Worm (Caenorhabditis elegans) whole organism, young adult: ENCODE data around the gene C17G10.13.

Experiments used
- F10E7.11 ChIP-seq: sonication (generic microtip); optimal IDR thresholded peaks from 2 replicates; lab custom pipeline; 2017; ENCODE audit warnings: mild to moderate bottlenecking, missing genetic modification characterization, moderate library complexity, missing compliant biosample characterization
- F37B4.10 ChIP-seq: fragments of 200-800 bp; sonication (Bioruptor generic); IDR thresholded peaks from 2 replicates; pipeline ENCODE4 v1.3.6; 2022; ENCODE audit warnings: missing genetic modification characterization, missing compliant biosample characterization
- F49E8.2 ChIP-seq: sonication (generic microtip); optimal IDR thresholded peaks from 3 replicates; lab custom pipeline; 2017; ENCODE audit warnings: missing genetic modification characterization, mild to moderate bottlenecking, missing compliant biosample characterization, antibody characterized with exemption, moderate library complexity; ENCODE audit not compliant: insufficient read depth
- F57A8.1 ChIP-seq: fragments of 200-800 bp; sonication (Bioruptor generic); optimal IDR thresholded peaks from 2 replicates; lab custom pipeline; 2018; ENCODE audit warnings: mild to moderate bottlenecking, missing genetic modification characterization, moderate library complexity, missing compliant biosample characterization
- Y56A3A.18 ChIP-seq: fragments of 200-800 bp; sonication (Bioruptor generic); IDR thresholded peaks from 2 replicates; pipeline ENCODE4 v1.3.6; 2022; ENCODE audit warnings: missing genetic modification reagents, missing genetic modification characterization, missing compliant biosample characterization
- Y67H2A.10 ChIP-seq: fragments of 200-800 bp; sonication (Bioruptor generic); conservative IDR thresholded peaks from 2 replicates; pipeline ENCODE4 v1.3.6; 2022; ENCODE audit warnings: missing genetic modification reagents, missing genetic modification characterization, missing compliant biosample characterization
- aptf-2 ChIP-seq: fragments of 200-800 bp; sonication (Bioruptor generic); conservative IDR thresholded peaks from 2 replicates; pipeline ENCODE4 v1.3.6; 2022; ENCODE audit warnings: missing genetic modification reagents, missing genetic modification characterization, missing compliant biosample characterization
- attf-3 ChIP-seq: fragments of 200-800 bp; sonication (Bioruptor generic); conservative IDR thresholded peaks from 2 replicates; pipeline ENCODE4 v1.3.6; 2022; ENCODE audit warnings: missing genetic modification reagents, missing genetic modification characterization, missing compliant biosample characterization
- cebp-1 ChIP-seq, 2 experiments: fragments of 200-800 bp in 1 of 2; sonication (Bioruptor generic) in 1 of 2; sonication (generic microtip) in 1 of 2; IDR thresholded peaks in 1 of 2; optimal IDR thresholded peaks in 1 of 2; 2 replicates each; pipeline versions ENCODE4 v1.3.6 to Lab custom; 2017 to 2022; ENCODE audit warnings: missing compliant biosample characterization in 2 of 2, missing genetic modification characterization in 2 of 2, mild to moderate bottlenecking in 1 of 2, missing genetic modification reagents in 1 of 2, moderate library complexity in 1 of 2
- ceh-100 ChIP-seq: fragments of 200-800 bp; sonication (Bioruptor generic); IDR thresholded peaks from 2 replicates; pipeline ENCODE4 v1.3.6; 2022; ENCODE audit warnings: missing genetic modification reagents, missing genetic modification characterization, missing compliant biosample characterization
- ceh-40 ChIP-seq: fragments of 200-800 bp; sonication (Bioruptor generic); IDR thresholded peaks from 2 replicates; pipeline ENCODE4 v1.3.6; 2022; ENCODE audit warnings: missing genetic modification characterization, missing compliant biosample characterization
- ceh-58 ChIP-seq: fragments of 200-800 bp; sonication (Bioruptor generic); IDR thresholded peaks from 2 replicates; pipeline ENCODE4 v1.3.6; 2022; ENCODE audit warnings: missing genetic modification characterization, missing compliant biosample characterization
- ceh-79 ChIP-seq: sonication (generic microtip); optimal IDR thresholded peaks from 2 replicates; lab custom pipeline; 2017; ENCODE audit warnings: mild to moderate bottlenecking, missing genetic modification characterization, missing compliant biosample characterization
- ceh-91 ChIP-seq: fragments of 200-800 bp; sonication (Bioruptor generic); IDR thresholded peaks from 2 replicates; pipeline ENCODE4 v1.3.6; 2022; ENCODE audit warnings: missing genetic modification reagents, missing genetic modification characterization, missing compliant biosample characterization
- dox-1 ChIP-seq: fragments of 200-800 bp; sonication (Bioruptor generic); IDR thresholded peaks from 2 replicates; pipeline ENCODE4 v1.3.6; 2022; ENCODE audit warnings: missing genetic modification reagents, missing genetic modification characterization, missing compliant biosample characterization
- dpff-1 ChIP-seq: sonication (generic microtip); optimal IDR thresholded peaks from 2 replicates; lab custom pipeline; 2017; ENCODE audit warnings: mild to moderate bottlenecking, missing genetic modification characterization, missing compliant biosample characterization
- efl-1 ChIP-seq: fragments of 150-350 bp; optimal IDR thresholded peaks from 2 replicates; lab custom pipeline; 2014; ENCODE audit warnings: missing biosample characterization, missing genetic modification reagents, missing genetic modification characterization
- egl-18 ChIP-seq: fragments of 200-800 bp; sonication (Bioruptor generic); IDR thresholded peaks from 2 replicates; pipeline ENCODE4 v1.3.6; 2022; ENCODE audit warnings: missing genetic modification reagents, missing genetic modification characterization, missing compliant biosample characterization
- egrh-3 ChIP-seq: fragments of 200-800 bp; sonication (Bioruptor generic); IDR thresholded peaks from 2 replicates; pipeline ENCODE4 v1.3.6; 2022; ENCODE audit warnings: missing genetic modification reagents, missing genetic modification characterization, missing compliant biosample characterization
- ekl-4 ChIP-seq: fragments of 200-800 bp; sonication (Bioruptor generic); IDR thresholded peaks from 2 replicates; pipeline ENCODE4 v1.3.6; 2022; ENCODE audit warnings: missing genetic modification reagents, missing genetic modification characterization, missing compliant biosample characterization
- ets-4 ChIP-seq: fragments of 200-800 bp; sonication (Bioruptor generic); optimal IDR thresholded peaks from 2 replicates; lab custom pipeline; 2018; ENCODE audit warnings: mild to moderate bottlenecking, missing genetic modification characterization, missing compliant biosample characterization
- fkh-3 ChIP-seq: sonication (generic microtip); optimal IDR thresholded peaks from 2 replicates; lab custom pipeline; 2016; ENCODE audit warnings: mild to moderate bottlenecking, missing genetic modification characterization, missing compliant biosample characterization
- hmg-1.2 ChIP-seq: fragments of 200-800 bp; sonication (Bioruptor generic); IDR thresholded peaks from 2 replicates; pipeline ENCODE4 v1.3.6; 2022; ENCODE audit warnings: missing genetic modification reagents, missing genetic modification characterization, missing compliant biosample characterization
- hmg-20 ChIP-seq: fragments of 200-800 bp; sonication (Bioruptor generic); IDR thresholded peaks from 2 replicates; pipeline ENCODE4 v1.3.6; 2022; ENCODE audit warnings: missing genetic modification reagents, missing genetic modification characterization, missing compliant biosample characterization
- hsf-1 ChIP-seq: fragments of 200-800 bp; sonication (Bioruptor generic); IDR thresholded peaks from 2 replicates; pipeline ENCODE4 v1.3.6; 2022; ENCODE audit warnings: missing genetic modification reagents, missing genetic modification characterization, missing compliant biosample characterization
- lag-1 ChIP-seq: fragments of 200-800 bp; sonication (Bioruptor generic); IDR thresholded peaks from 2 replicates; pipeline ENCODE4 v1.3.6; 2022; ENCODE audit warnings: missing genetic modification reagents, missing genetic modification characterization, missing compliant biosample characterization
- let-607 ChIP-seq, 2 experiments: fragments of 200-800 bp in 1 of 2; sonication (Bioruptor generic) in 1 of 2; sonication (generic microtip) in 1 of 2; optimal IDR thresholded peaks; 2 replicates each; lab custom pipeline; 2016 to 2018; ENCODE audit warnings: mild to moderate bottlenecking in 2 of 2, missing compliant biosample characterization in 2 of 2, missing genetic modification characterization in 2 of 2, moderate library complexity in 2 of 2, missing genotype in 1 of 2
- lin-40 ChIP-seq: sonication (generic microtip); optimal IDR thresholded peaks from 2 replicates; lab custom pipeline; 2016; ENCODE audit warnings: missing genetic modification characterization, mild to moderate bottlenecking, missing compliant biosample characterization, missing genotype, missing genetic modification reagents
- madf-3 ChIP-seq: fragments of 200-800 bp; sonication (Bioruptor generic); IDR thresholded peaks from 2 replicates; pipeline ENCODE4 v1.3.6; 2022; ENCODE audit warnings: missing genetic modification reagents, missing genetic modification characterization, missing compliant biosample characterization
- madf-6 ChIP-seq: fragments of 200-800 bp; sonication (Bioruptor generic); IDR thresholded peaks from 2 replicates; pipeline ENCODE4 v1.3.6; 2022; ENCODE audit warnings: missing genetic modification reagents, missing genetic modification characterization, missing compliant biosample characterization
- madf-8 ChIP-seq: fragments of 200-800 bp; sonication (Bioruptor generic); conservative IDR thresholded peaks from 2 replicates; pipeline ENCODE4 v1.3.6; 2022; ENCODE audit warnings: missing genetic modification reagents, missing genetic modification characterization, missing compliant biosample characterization
- nfya-1 ChIP-seq: sonication (generic microtip); optimal IDR thresholded peaks from 2 replicates; lab custom pipeline; 2017; ENCODE audit warnings: antibody characterized with exemption, missing compliant biosample characterization, missing genetic modification characterization, borderline replicate concordance; ENCODE audit not compliant: insufficient read depth
- nfyb-1 ChIP-seq: fragments of 200-800 bp; sonication (Bioruptor generic); IDR thresholded peaks from 2 replicates; pipeline ENCODE4 v1.3.6; 2022; ENCODE audit warnings: missing genetic modification reagents, missing genetic modification characterization, missing compliant biosample characterization
- nhr-120 ChIP-seq: fragments of 200-800 bp; sonication (Bioruptor generic); IDR thresholded peaks from 2 replicates; pipeline ENCODE4 v1.3.6; 2022; ENCODE audit warnings: missing genetic modification characterization, missing compliant biosample characterization
- nhr-80 ChIP-seq: sonication (generic microtip); optimal IDR thresholded peaks from 2 replicates; lab custom pipeline; 2016; ENCODE audit warnings: missing genetic modification characterization, missing compliant biosample characterization
- rcor-1 ChIP-seq: fragments of 200-800 bp; sonication (Bioruptor generic); IDR thresholded peaks from 2 replicates; pipeline ENCODE4 v1.3.6; 2022; ENCODE audit warnings: missing genetic modification reagents, missing genetic modification characterization, missing compliant biosample characterization
- rec-8 ChIP-seq, 2 experiments: sonication (generic microtip); optimal IDR thresholded peaks; 2 replicates each; lab custom pipeline; 2016; ENCODE audit warnings: mild to moderate bottlenecking in 2 of 2, missing genetic modification characterization in 2 of 2, missing genetic modification reagents in 2 of 2, missing genotype in 2 of 2, missing biosample characterization in 1 of 2, missing compliant biosample characterization in 1 of 2, moderate library complexity in 1 of 2
- snpc-1.1 ChIP-seq: sonication (generic microtip); optimal IDR thresholded peaks from 2 replicates; lab custom pipeline; 2017; ENCODE audit warnings: missing genetic modification characterization, mild to moderate bottlenecking, missing compliant biosample characterization, antibody characterized with exemption, moderate library complexity, missing genotype, missing genetic modification reagents; ENCODE audit not compliant: insufficient read depth
- snpc-4 ChIP-seq, 5 experiments: fragments of 150-350 bp in 1 of 5; sonication (generic microtip) in 4 of 5; optimal IDR thresholded peaks; 2 replicates each; lab custom pipeline; 2014 to 2018; ENCODE audit warnings: missing genetic modification characterization in 5 of 5, missing biosample characterization in 3 of 5, antibody characterized with exemption in 2 of 5, mild to moderate bottlenecking in 2 of 5, missing compliant biosample characterization in 2 of 5, missing genotype in 2 of 5, moderate library complexity in 2 of 5, missing genetic modification reagents in 1 of 5
- tbp1 ChIP-seq: fragments of 200-800 bp; sonication (Bioruptor generic); optimal IDR thresholded peaks from 2 replicates; lab custom pipeline; 2018; ENCODE audit warnings: mild to moderate bottlenecking, missing genetic modification characterization, missing compliant biosample characterization
- zfh-2 ChIP-seq: fragments of 200-800 bp; sonication (Bioruptor generic); conservative IDR thresholded peaks from 2 replicates; pipeline ENCODE4 v1.3.6; 2022; ENCODE audit warnings: missing genetic modification reagents, missing genetic modification characterization, missing compliant biosample characterization
- ztf-26 ChIP-seq: sonication (generic microtip); optimal IDR thresholded peaks from 2 replicates; lab custom pipeline; 2017; ENCODE audit warnings: missing genetic modification characterization, missing compliant biosample characterization
- ztf-28 ChIP-seq: fragments of 200-800 bp; sonication (Bioruptor generic); IDR thresholded peaks from 2 replicates; pipeline ENCODE4 v1.3.6; 2022; ENCODE audit warnings: missing genetic modification reagents, missing genetic modification characterization, missing compliant biosample characterization

C17G10.13 gene

DNA sequence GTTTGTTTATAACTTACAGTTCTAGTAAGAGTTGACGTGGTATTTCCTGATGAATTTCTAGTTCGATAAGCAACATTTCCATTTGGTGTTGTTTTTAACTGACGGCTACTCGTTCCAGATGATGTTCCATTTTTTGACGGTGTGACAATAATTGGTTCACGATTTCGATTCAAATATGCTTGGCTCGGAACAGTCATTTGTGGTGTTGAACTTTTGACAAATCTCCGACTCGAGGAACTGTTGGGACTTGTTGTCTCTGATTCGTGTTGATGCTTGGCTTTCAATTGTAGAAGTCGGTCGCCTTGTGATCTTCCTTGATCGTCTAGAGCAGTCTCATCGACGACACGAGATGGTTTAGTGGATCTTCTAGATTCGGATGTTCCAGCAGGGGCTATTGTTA is 2.0 kb upstream of the C17G10.13 start:
- TF ChIP-seq lin-40 (tag; lab: Kevin White, UChicago) (no peak), tbp1 (GFP tag; lab: Kevin White, UChicago) (no peak), hsf-1 (GFP tag; lab: Robert Waterston, UW) (0 out of 2 replicates have a peak, but pooled peaks have one; percentile 41)

- TF ChIP-seq F10E7.11 (tag; lab: Kevin White, UChicago): no peak
- TF ChIP-seq Y56A3A.18 (GFP tag; lab: Robert Waterston, UW): no peak
- TF ChIP-seq ceh-100: no peak
- TF ChIP-seq cebp-1 (GFP tag; IDR thresholded peaks at IDR 0.05; lab: Robert Waterston, UW): no peak
- TF ChIP-seq cebp-1 (tag; optimal IDR thresholded peaks at IDR 0.05; lab: Kevin White, UChicago): no peak
- no peak for TF ChIP-seq madf-6
- no peak for TF ChIP-seq ztf-26 (tag; lab: Kevin White, UChicago)
- no peak for TF ChIP-seq nhr-80 (tag; lab: Kevin White, UChicago)
- TF ChIP-seq zfh-2 (GFP tag; lab: Robert Waterston, UW): no peak
- no peak for TF ChIP-seq efl-1 (GFP tag; lab: Kevin White, UChicago)
- no peak for TF ChIP-seq attf-3
- no peak for TF ChIP-seq hmg-20 (GFP tag; lab: Robert Waterston, UW)
- no peak for TF ChIP-seq egl-18
- no peak for TF ChIP-seq F37B4.10 (GFP tag; lab: Robert Waterston, UW)
- TF ChIP-seq ceh-58 (GFP tag; lab: Robert Waterston, UW): no peak
- TF ChIP-seq ceh-40: no peak
- TF ChIP-seq snpc-1.1: no peak
- no peak for TF ChIP-seq fkh-3 (tag; lab: Kevin White, UChicago)
- TF ChIP-seq nfya-1 (tag; lab: Kevin White, UChicago): no peak
- TF ChIP-seq F57A8.1 (GFP tag; lab: Kevin White, UChicago): no peak
- no peak for TF ChIP-seq ceh-91 (GFP tag; lab: Robert Waterston, UW)
Measured at ce11 chrII:5587794-5588193, 1.8 kb downstream of the C17G10.13 start.

DNA sequence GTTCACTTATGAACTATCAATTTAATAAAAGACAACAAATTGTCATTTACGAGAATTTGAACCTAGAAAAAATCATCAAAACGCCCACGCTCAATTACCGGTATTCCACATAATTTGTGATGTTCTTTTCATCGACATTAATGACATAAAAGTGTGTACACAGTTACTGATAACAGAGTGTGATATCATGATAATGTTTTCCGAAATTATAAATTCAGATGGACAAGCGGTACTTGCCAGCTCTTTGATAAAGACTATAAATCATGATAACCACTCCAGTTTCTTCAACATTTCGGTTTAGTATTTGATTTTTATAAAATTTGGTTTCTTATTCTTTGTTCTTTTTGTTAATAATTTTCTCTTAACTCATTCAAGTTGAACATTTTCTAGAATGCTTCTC is 3.8 kb downstream of the C17G10.13 start, which contains the start of gene lys-8:
Gene lys-8 (plus strand): TSS at position 391 of the 400 bp plus-strand sequence.
- TF ChIP-seq madf-3 (GFP tag; lab: Robert Waterston, UW) (no peak), let-607 (tag; optimal IDR thresholded peaks at IDR 0.05; lab: Kevin White, UChicago) (peak in 1 of 2 experiments; percentile 13), ekl-4 (GFP tag; lab: Robert Waterston, UW) (no peak), dox-1 (peak; percentile 46; the same call in 1 of the 2 replicates), ztf-26 (tag; lab: Kevin White, UChicago) (no peak), egrh-3 (GFP tag; lab: Robert Waterston, UW) (no peak), hmg-1.2 (GFP tag; lab: Robert Waterston, UW) (no peak), madf-8 (GFP tag; lab: Robert Waterston, UW) (no peak), Y67H2A.10 (GFP tag; lab: Robert Waterston, UW) (no peak), hmg-20 (GFP tag; lab: Robert Waterston, UW) (no peak), lag-1 (GFP tag; lab: Robert Waterston, UW) (no peak), nhr-80 (tag; lab: Kevin White, UChicago) (peak; percentile 93), rec-8 (tag; optimal IDR thresholded peaks at IDR 0.05; lab: Kevin White, UChicago) (no peak), ceh-79 (tag; lab: Kevin White, UChicago) (no peak), rcor-1 (GFP tag; lab: Robert Waterston, UW) (no peak), ztf-28 (GFP tag; lab: Robert Waterston, UW) (no peak), aptf-2 (GFP tag; lab: Robert Waterston, UW) (no peak), F49E8.2 (tag; lab: Kevin White, UChicago) (no peak), dpff-1 (tag; lab: Kevin White, UChicago) (no peak), snpc-4 (GFP tag; optimal IDR thresholded peaks at IDR 0.05; lab: Kevin White, UChicago) (no peak), snpc-4 (tag; optimal IDR thresholded peaks at IDR 0.05; lab: Kevin White, UChicago) (peak in 1 of 4 experiments; percentile 49), nfyb-1 (GFP tag; lab: Robert Waterston, UW) (no peak), ets-4 (GFP tag; lab: Kevin White, UChicago) (peak; percentile 44), nhr-120 (GFP tag; lab: Robert Waterston, UW) (no peak), efl-1 (GFP tag; lab: Kevin White, UChicago) (no peak), fkh-3 (tag; lab: Kevin White, UChicago) (no peak)
